Fruit fly (Drosophila melanogaster) whole organism, wandering third instar larva: ENCODE measurements around the gene Chchd3.
A peak's percentile ranks its signal among the peaks of the same experiment; 100 is the strongest.

ENCODE experiments used
- Dif ChIP-seq: fragments of 200-275, 200-300 bp; sonication (Bioruptor generic); optimal IDR thresholded peaks from 2 replicates; lab custom pipeline; 2018; ENCODE audit warnings: missing biosample characterization, missing genetic modification characterization; ENCODE audit not compliant: partially characterized antibody
- HLH106 ChIP-seq: fragments of 200-800 bp; optimal IDR thresholded peaks from 3 replicates; lab custom pipeline; 2019; ENCODE audit warnings: missing biosample characterization, mild to moderate bottlenecking, missing genetic modification characterization, moderate library complexity
- Hnf4 ChIP-seq: fragments of 200-800 bp; sonication (Bioruptor generic); optimal IDR thresholded peaks from 2 replicates; lab custom pipeline; 2016; ENCODE audit warnings: missing biosample characterization, mild to moderate bottlenecking, missing genetic modification characterization
- Jra ChIP-seq: sonication (Bioruptor generic); optimal IDR thresholded peaks from 2 replicates; lab custom pipeline; 2016; ENCODE audit warnings: missing biosample characterization, missing genetic modification characterization
- Sp1 ChIP-seq: fragments of 200-800 bp; sonication (Bioruptor generic); optimal IDR thresholded peaks from 3 replicates; lab custom pipeline; 2019; ENCODE audit warnings: missing biosample characterization, mild to moderate bottlenecking, missing genetic modification characterization, moderate library complexity
- Vsx2 ChIP-seq: fragments of 200-300, 225-300 bp; sonication (Bioruptor generic); optimal IDR thresholded peaks from 2 replicates; lab custom pipeline; 2018; ENCODE audit warnings: missing biosample characterization, missing genetic modification characterization; ENCODE audit not compliant: partially characterized antibody
- brk ChIP-seq: fragments of 200-800 bp; sonication (Bioruptor generic); optimal IDR thresholded peaks from 2 replicates; lab custom pipeline; 2016; ENCODE audit warnings: missing biosample characterization, mild to moderate bottlenecking, missing genetic modification characterization
- dl ChIP-seq, 2 experiments: fragments of 175-275, 200-275 bp in 1 of 2; fragments of 200-275 bp in 1 of 2; sonication (Bioruptor generic); optimal IDR thresholded peaks; lab custom pipeline; 2018; ENCODE audit warnings: mild to moderate bottlenecking in 2 of 2, missing biosample characterization in 2 of 2, missing genetic modification characterization in 2 of 2, moderate library complexity in 2 of 2; ENCODE audit not compliant: partially characterized antibody in 2 of 2, insufficient read depth in 1 of 2
- h ChIP-seq: fragments of 200-800 bp; sonication (Bioruptor generic); optimal IDR thresholded peaks from 3 replicates; lab custom pipeline; 2016; ENCODE audit warnings: missing biosample characterization, mild to moderate bottlenecking, missing genetic modification characterization
- pan ChIP-seq: fragments of >200 bp; optimal IDR thresholded peaks from 2 replicates; lab custom pipeline; 2017
- psq ChIP-seq: fragments of 200-800 bp; sonication (Bioruptor generic); optimal IDR thresholded peaks from 3 replicates; lab custom pipeline; 2017; ENCODE audit warnings: missing biosample characterization, mild to moderate bottlenecking, missing genetic modification characterization, moderate library complexity
- sage ChIP-seq: fragments of 200-800 bp; sonication (Bioruptor generic); optimal IDR thresholded peaks from 2 replicates; lab custom pipeline; 2016; ENCODE audit warnings: missing biosample characterization, mild to moderate bottlenecking, missing genetic modification characterization
- usp ChIP-seq: fragments of >200 bp; optimal IDR thresholded peaks from 2 replicates; lab custom pipeline; 2017; ENCODE audit warnings: missing biosample characterization, missing genetic modification characterization

- TF ChIP-seq Hnf4 (GFP tag; lab: Kevin White, UChicago) (peak; percentile 74), sage (peak; percentile 75), Sp1 (GFP tag; lab: Kevin White, UChicago) (peak; percentile 90), pan (lab: Kevin White, UChicago) (no peak), Dif (GFP tag; lab: Kevin White, UChicago) (peak; percentile 70), psq (GFP tag; lab: Kevin White, UChicago) (peak; percentile 86), HLH106 (tag; lab: Kevin White, UChicago) (peak; percentile 89), dl (GFP tag; optimal IDR thresholded peaks at IDR 0.05; lab: Kevin White, UChicago; ENCODE audit: insufficient read depth in 1 of 2, partially characterized antibody in 2 of 2) (peak in 1 of 2 experiments; percentile 4), h (GFP tag; lab: Kevin White, UChicago) (peak; percentile 89), usp (GFP tag; lab: Kevin White, UChicago) (no peak), Vsx2 (GFP tag; lab: Kevin White, UChicago) (no peak), Jra (GFP tag; lab: Kevin White, UChicago) (peak; percentile 53), brk (GFP tag; lab: Kevin White, UChicago) (peak; percentile 83)
Observed at dm6 chr3R:31059036-31059806, 5.5 kb upstream of the Chchd3 start.
